Fruit fly (Drosophila melanogaster) whole organism, embryonic: ENCODE data around the gene dtn.

ENCODE experiments used
- Abd-B ChIP-seq: fragments of 200-800 bp; sonication (Bioruptor generic); optimal IDR thresholded peaks from 2 replicates; lab custom pipeline; 2018; ENCODE audit warnings: missing biosample characterization, mild to moderate bottlenecking, missing genetic modification characterization, moderate library complexity
- Atf-2 ChIP-seq: fragments of 200-800 bp; sonication (Bioruptor generic); optimal IDR thresholded peaks from 2 replicates; lab custom pipeline; 2016; ENCODE audit warnings: missing biosample characterization, missing genetic modification characterization
- Bgb ChIP-seq: fragments of 200-800 bp; sonication (Bioruptor generic); IDR thresholded peaks from 2 replicates; pipeline ENCODE4 v1.3.6; 2022; ENCODE audit warnings: missing biosample characterization, missing genetic modification characterization; ENCODE audit not compliant: partially characterized antibody
- CG1024 ChIP-seq: fragments of 200-800 bp; sonication (Bioruptor generic); IDR thresholded peaks from 2 replicates; pipeline ENCODE4 v1.3.6; 2022; ENCODE audit warnings: missing biosample characterization, missing genetic modification characterization
- CG10321 ChIP-seq: fragments of 200-800 bp; sonication (Bioruptor generic); IDR thresholded peaks from 2 replicates; pipeline ENCODE4 v1.3.6; 2022; ENCODE audit warnings: missing biosample characterization, missing genetic modification characterization
- CG11696 ChIP-seq: fragments of 200-800 bp; sonication (Bioruptor generic); IDR thresholded peaks from 2 replicates; pipeline ENCODE4 v1.3.6; 2022; ENCODE audit warnings: missing biosample characterization, missing genetic modification characterization
- CG12659 ChIP-seq: fragments of 200-800 bp; sonication (Bioruptor generic); optimal IDR thresholded peaks from 3 replicates; lab custom pipeline; 2017; ENCODE audit warnings: mild to moderate bottlenecking, missing biosample characterization, missing genetic modification reagents, missing genetic modification characterization
- CG14965 ChIP-seq: fragments of 200-800 bp; sonication (Bioruptor generic); optimal IDR thresholded peaks from 2 replicates; lab custom pipeline; 2016; ENCODE audit warnings: missing biosample characterization, missing genetic modification characterization, borderline replicate concordance
- CG17612 ChIP-seq: fragments of 200-800 bp; sonication (Bioruptor generic); IDR thresholded peaks from 2 replicates; pipeline ENCODE4 v1.3.6; 2022; ENCODE audit warnings: missing biosample characterization, missing genetic modification characterization
- CG1832 ChIP-seq: fragments of 200-800 bp; sonication (Bioruptor generic); optimal IDR thresholded peaks from 2 replicates; lab custom pipeline; 2017; ENCODE audit warnings: missing biosample characterization, mild to moderate bottlenecking, missing genetic modification characterization, inconsistent platforms
- CG18476 ChIP-seq: fragments of 200-800 bp; sonication (Bioruptor generic); optimal IDR thresholded peaks from 2 replicates; lab custom pipeline; 2016; ENCODE audit warnings: missing biosample characterization, mild to moderate bottlenecking, missing genetic modification characterization
- CG3281 ChIP-seq: fragments of 200-800 bp; sonication (Bioruptor generic); optimal IDR thresholded peaks from 3 replicates; lab custom pipeline; 2017; ENCODE audit warnings: missing biosample characterization, mild to moderate bottlenecking, missing genetic modification characterization
- CG34376 ChIP-seq: fragments of 200-800 bp; sonication (Bioruptor generic); optimal IDR thresholded peaks from 2 replicates; lab custom pipeline; 2018; ENCODE audit warnings: missing biosample characterization, mild to moderate bottlenecking, missing genetic modification characterization
- CG42726 ChIP-seq: fragments of 200-800 bp; sonication (Bioruptor generic); IDR thresholded peaks from 2 replicates; pipeline ENCODE4 v1.3.6; 2022; ENCODE audit warnings: missing biosample characterization, missing genetic modification characterization; ENCODE audit not compliant: partially characterized antibody
- CG4282 ChIP-seq: fragments of 200-800 bp; sonication (Bioruptor generic); optimal IDR thresholded peaks from 2 replicates; lab custom pipeline; 2016; ENCODE audit warnings: missing biosample characterization, missing genetic modification characterization
- CG6654 ChIP-seq: fragments of 200-800 bp; sonication (Bioruptor generic); optimal IDR thresholded peaks from 2 replicates; lab custom pipeline; 2017; ENCODE audit warnings: missing biosample characterization, mild to moderate bottlenecking, missing genetic modification characterization
- CG6813 ChIP-seq: fragments of 200-800 bp; sonication (Bioruptor generic); optimal IDR thresholded peaks from 2 replicates; lab custom pipeline; 2017; ENCODE audit warnings: missing biosample characterization, missing genetic modification characterization, mild to moderate bottlenecking, moderate library complexity, missing genetic modification reagents
- CG8944 ChIP-seq: fragments of 200-800 bp; sonication (Bioruptor generic); optimal IDR thresholded peaks from 3 replicates; lab custom pipeline; 2016; ENCODE audit warnings: missing biosample characterization, missing genetic modification characterization
- CG9437 ChIP-seq: fragments of 200-800 bp; sonication (Bioruptor generic); optimal IDR thresholded peaks from 2 replicates; lab custom pipeline; 2018; ENCODE audit warnings: missing biosample characterization, mild to moderate bottlenecking, missing genetic modification characterization
- CG9876 ChIP-seq: fragments of 200-800 bp; sonication (Bioruptor generic); optimal IDR thresholded peaks from 2 replicates; lab custom pipeline; 2016; ENCODE audit warnings: missing biosample characterization, missing genetic modification characterization
- CTCF ChIP-seq: fragments of 200-800 bp; sonication (Bioruptor generic); optimal IDR thresholded peaks from 2 replicates; lab custom pipeline; 2017; ENCODE audit warnings: missing biosample characterization, mild to moderate bottlenecking, missing genetic modification characterization, moderate library complexity
- D19B ChIP-seq: fragments of 200-800 bp; sonication (Bioruptor generic); optimal IDR thresholded peaks from 2 replicates; lab custom pipeline; 2017; ENCODE audit warnings: missing biosample characterization, mild to moderate bottlenecking, missing genetic modification characterization
- Dek ChIP-seq: fragments of 200-800 bp; sonication (Bioruptor generic); optimal IDR thresholded peaks from 3 replicates; lab custom pipeline; 2019; ENCODE audit warnings: missing biosample characterization, mild to moderate bottlenecking, missing genetic modification characterization, moderate library complexity
- Fer1 ChIP-seq: fragments of 200-800 bp; sonication (Bioruptor generic); optimal IDR thresholded peaks from 2 replicates; lab custom pipeline; 2017; ENCODE audit warnings: missing biosample characterization, mild to moderate bottlenecking, missing genetic modification characterization
- Hand ChIP-seq: fragments of 200-800 bp; sonication (Bioruptor generic); optimal IDR thresholded peaks from 2 replicates; lab custom pipeline; 2017; ENCODE audit warnings: mild to moderate bottlenecking, missing biosample characterization, missing genetic modification reagents, missing genetic modification characterization
- Med ChIP-seq: fragments of 200-800 bp; sonication (Bioruptor generic); peaks from one replicate; lab custom pipeline; 2016; ENCODE audit warnings: missing biosample characterization, missing genetic modification characterization, mild to moderate bottlenecking, inconsistent platforms, moderate library complexity
- Oaz ChIP-seq: fragments of 200-800 bp; sonication (Bioruptor generic); IDR thresholded peaks from 2 replicates; pipeline ENCODE4 v1.3.6; 2022; ENCODE audit warnings: missing biosample characterization, missing genetic modification characterization
- Rfx ChIP-seq: fragments of 200-800 bp; sonication (Bioruptor generic); IDR thresholded peaks from 2 replicates; pipeline ENCODE4 v1.3.6; 2022; ENCODE audit warnings: missing biosample characterization, missing genetic modification characterization
- Sox102F ChIP-seq: fragments of 200-800 bp; sonication (Bioruptor generic); optimal IDR thresholded peaks from 2 replicates; lab custom pipeline; 2018; ENCODE audit warnings: missing biosample characterization, mild to moderate bottlenecking, missing genetic modification characterization, moderate library complexity
- ci ChIP-seq: fragments of 200-800 bp; sonication (Bioruptor generic); IDR thresholded peaks from 3 replicates; pipeline ENCODE4 v1.3.6; 2022; ENCODE audit warnings: missing biosample characterization, missing genetic modification characterization
- corto ChIP-seq: fragments of 200-800 bp; sonication (Bioruptor generic); optimal IDR thresholded peaks from 2 replicates; lab custom pipeline; 2016; ENCODE audit warnings: missing biosample characterization, mild to moderate bottlenecking, missing genetic modification characterization, moderate library complexity
- cwo ChIP-seq: fragments of 200-800 bp; sonication (Bioruptor generic); optimal IDR thresholded peaks from 3 replicates; lab custom pipeline; 2017; ENCODE audit warnings: missing biosample characterization, missing genetic modification characterization, mild to moderate bottlenecking, moderate library complexity, missing genetic modification reagents
- eve ChIP-seq, 2 experiments: fragments of >200 bp; optimal IDR thresholded peaks; 2 replicates each; lab custom pipeline; 2017; ENCODE audit warnings: missing biosample characterization in 2 of 2, missing genetic modification characterization in 2 of 2
- exex ChIP-seq: fragments of 200-800 bp; sonication (Bioruptor generic); optimal IDR thresholded peaks from 4 replicates; lab custom pipeline; 2018; ENCODE audit warnings: missing biosample characterization, mild to moderate bottlenecking, missing genetic modification characterization, moderate library complexity
- fd3F ChIP-seq: fragments of 200-800 bp; sonication (Bioruptor generic); optimal IDR thresholded peaks from 2 replicates; lab custom pipeline; 2018; ENCODE audit warnings: missing biosample characterization, mild to moderate bottlenecking, missing genetic modification characterization, moderate library complexity
- grn ChIP-seq: fragments of 200-800 bp; sonication (Bioruptor generic); optimal IDR thresholded peaks from 3 replicates; lab custom pipeline; 2017; ENCODE audit warnings: missing biosample characterization, missing genetic modification characterization
- jumu ChIP-seq: fragments of 200-800 bp; sonication (Bioruptor generic); optimal IDR thresholded peaks from 3 replicates; lab custom pipeline; 2016; ENCODE audit warnings: missing biosample characterization, missing genetic modification characterization
- lab ChIP-seq: fragments of 200-800 bp; sonication (Bioruptor generic); optimal IDR thresholded peaks from 3 replicates; lab custom pipeline; 2017; ENCODE audit warnings: missing biosample characterization, missing genetic modification characterization, mild to moderate bottlenecking, moderate library complexity, missing genetic modification reagents
- lov ChIP-seq, 2 experiments: fragments of 200-800 bp in 1 of 2; fragments of >200 bp in 1 of 2; sonication (Bioruptor generic) in 1 of 2; IDR thresholded peaks in 1 of 2; optimal IDR thresholded peaks in 1 of 2; 2 replicates in 1 of 2; 3 replicates in 1 of 2; pipeline versions ENCODE4 v1.3.6 to Lab custom; 2017 to 2022; ENCODE audit warnings: missing biosample characterization in 1 of 2, missing genetic modification characterization in 1 of 2
- mirr ChIP-seq: fragments of 200-800 bp; sonication (Bioruptor generic); optimal IDR thresholded peaks from 3 replicates; lab custom pipeline; 2018; ENCODE audit warnings: missing biosample characterization, mild to moderate bottlenecking, missing genetic modification characterization
- pan ChIP-seq, 4 experiments: fragments of >200 bp in 3 of 4; fragments of 200-800 bp in 1 of 4; sonication (Bioruptor generic) in 1 of 4; optimal IDR thresholded peaks in 3 of 4; IDR thresholded peaks in 1 of 4; 2 replicates each; pipeline versions ENCODE4 v1.3.6 to Lab custom; 2017 to 2022; ENCODE audit warnings: missing biosample characterization in 2 of 4, missing genetic modification characterization in 2 of 4, mixed read lengths in 1 of 4
- row ChIP-seq: fragments of 200-800 bp; sonication (Bioruptor generic); IDR thresholded peaks from 3 replicates; pipeline ENCODE4 v1.3.6; 2022; ENCODE audit warnings: missing biosample characterization, missing genetic modification characterization
- schlank ChIP-seq: fragments of 200-800 bp; sonication (Bioruptor generic); optimal IDR thresholded peaks from 2 replicates; lab custom pipeline; 2018; ENCODE audit warnings: missing biosample characterization, mild to moderate bottlenecking, missing genetic modification characterization
- sens ChIP-seq: fragments of 200-800 bp; sonication (Bioruptor generic); peaks from one replicate; lab custom pipeline; 2016; ENCODE audit warnings: missing biosample characterization, missing genetic modification characterization
- sima ChIP-seq: fragments of 200-800 bp; sonication (Bioruptor generic); optimal IDR thresholded peaks from 2 replicates; lab custom pipeline; 2016; ENCODE audit warnings: missing biosample characterization, missing genetic modification characterization
- stc ChIP-seq: fragments of 200-800 bp; sonication (Bioruptor generic); IDR thresholded peaks from 2 replicates; pipeline ENCODE4 v1.3.6; 2022; ENCODE audit warnings: missing biosample characterization, missing genetic modification characterization
- sug ChIP-seq: fragments of 200-800 bp; optimal IDR thresholded peaks from 2 replicates; lab custom pipeline; 2019; ENCODE audit warnings: missing biosample characterization, mild to moderate bottlenecking, missing genetic modification characterization, moderate library complexity
- vnd ChIP-seq: fragments of 200-800 bp; sonication (Bioruptor generic); IDR thresholded peaks from 3 replicates; pipeline ENCODE4 v1.3.6; 2022; ENCODE audit warnings: missing biosample characterization, missing genetic modification characterization; ENCODE audit not compliant: partially characterized antibody

Gene dtn

dm6 chrX:6252897-6253540 lies 27.6 kb downstream of the dtn start:
- TF ChIP-seq ci (GFP tag; lab: Robert Waterston, UW) (0 out of 3 replicates have a peak, but pooled peaks have one; percentile 12), vnd (GFP tag; lab: Robert Waterston, UW) (0 out of 3 replicates have a peak, but pooled peaks have one; percentile 15), row (GFP tag; lab: Robert Waterston, UW) (peak; percentile 52; the same call in 2 of the 3 replicates), CG11696 (GFP tag; lab: Robert Waterston, UW) (no peak), Med (GFP tag; lab: Kevin White, UChicago) (peak; percentile 5), D19B (GFP tag; lab: Kevin White, UChicago) (peak; percentile 87), CG18476 (no peak), Hand (GFP tag; lab: Kevin White, UChicago) (no peak), stc (peak; percentile 8; the same call in 1 of the 2 replicates), mirr (peak; percentile 70), cwo (GFP tag; lab: Kevin White, UChicago) (peak; percentile 1), CG10321 (GFP tag; lab: Robert Waterston, UW) (no peak), sug (tag; lab: Kevin White, UChicago) (peak; percentile 11), grn (peak; percentile 39), schlank (peak; percentile 6), sima (GFP tag; lab: Kevin White, UChicago) (no peak), lov (optimal IDR thresholded peaks at IDR 0.05; lab: Kevin White, UChicago) (no peak), lov (GFP tag; IDR thresholded peaks at IDR 0.05; lab: Robert Waterston, UW) (no peak), CG3281 (GFP tag; lab: Kevin White, UChicago) (no peak), Fer1 (GFP tag; lab: Kevin White, UChicago) (no peak), CG34376 (GFP tag; lab: Kevin White, UChicago) (peak; percentile 60), Abd-B (no peak), CG6654 (GFP tag; lab: Kevin White, UChicago) (no peak), exex (tag; lab: Kevin White, UChicago) (peak; percentile 87)

DNA sequence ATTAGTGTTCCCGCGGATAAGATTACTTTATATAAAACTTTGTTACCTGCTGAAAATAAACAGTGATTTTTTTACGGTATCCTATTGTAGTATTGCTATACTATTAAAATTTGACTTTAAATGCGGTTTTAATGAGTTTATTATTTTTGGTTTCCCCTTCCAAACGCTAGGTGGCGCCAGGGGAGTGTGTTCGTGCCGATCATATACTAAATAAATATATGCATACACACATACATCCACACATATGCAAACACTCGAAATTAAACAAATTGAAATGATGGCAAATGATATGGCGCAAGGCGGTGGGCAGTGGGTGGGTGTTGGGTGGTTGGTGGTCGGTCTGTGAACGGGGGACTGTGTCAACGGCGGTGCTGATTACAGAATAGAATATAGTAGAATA lies 28.3 kb downstream of the dtn start:
- TF ChIP-seq CG12659 (GFP tag; lab: Kevin White, UChicago) (no peak), Bgb (GFP tag; lab: Robert Waterston, UW) (no peak), CG9876 (GFP tag; lab: Kevin White, UChicago) (no peak), CG9437 (GFP tag; lab: Kevin White, UChicago) (no peak), corto (GFP tag; lab: Kevin White, UChicago) (no peak), eve (GFP tag; optimal IDR thresholded peaks at IDR 0.05; lab: Kevin White, UChicago) (no peak), CG8944 (GFP tag; lab: Kevin White, UChicago) (no peak), sens (GFP tag; lab: Kevin White, UChicago) (peak; percentile 83), Med (GFP tag; lab: Kevin White, UChicago) (peak; percentile 81), jumu (GFP tag; lab: Kevin White, UChicago) (no peak), CG4282 (no peak), CG1832 (no peak), CG1024 (GFP tag; lab: Robert Waterston, UW) (0 out of 2 replicates have a peak, but pooled peaks have one; percentile 11), lab (GFP tag; lab: Kevin White, UChicago) (peak; percentile 7), pan (optimal IDR thresholded peaks at IDR 0.05; lab: Kevin White, UChicago) (no peak), pan (GFP tag; optimal IDR thresholded peaks at IDR 0.05 in 1 of 2, IDR thresholded peaks at IDR 0.05 in 1 of 2) (no peak), fd3F (GFP tag; lab: Kevin White, UChicago) (peak; percentile 16), CG17612 (GFP tag; lab: Robert Waterston, UW) (no peak), CG11696 (GFP tag; lab: Robert Waterston, UW) (0 out of 2 replicates have a peak, but pooled peaks have one; percentile 49), CG42726 (no peak), Dek (no peak), Rfx (GFP tag; lab: Robert Waterston, UW) (no peak), CTCF (GFP tag; lab: Kevin White, UChicago) (peak; percentile 90), CG14965 (GFP tag; lab: Kevin White, UChicago) (peak; percentile 91), CG6813 (GFP tag; lab: Kevin White, UChicago) (peak; percentile 8), Sox102F (GFP tag; lab: Kevin White, UChicago) (peak; percentile 12), Oaz (no peak), Atf-2 (GFP tag; lab: Kevin White, UChicago) (no peak)
